Worm (Caenorhabditis elegans) whole organism, L4 larva: ENCODE results near the gene npp-18.

Experiments used
- D1046.2 ChIP-seq: fragments of 200-800 bp; sonication (Bioruptor generic); IDR thresholded peaks from 2 replicates; pipeline ENCODE4 v1.3.6; 2022; ENCODE audit warnings: missing genetic modification characterization, missing compliant biosample characterization
- F44E2.7 ChIP-seq: fragments of 200-800 bp; sonication (Bioruptor generic); IDR thresholded peaks from 2 replicates; pipeline ENCODE4 v2.1.2; 2022; ENCODE audit warnings: missing genetic modification characterization, missing compliant biosample characterization
- F49E8.2 ChIP-seq: sonication (generic microtip); optimal IDR thresholded peaks from 2 replicates; lab custom pipeline; 2016; ENCODE audit warnings: missing compliant biosample characterization, mild to moderate bottlenecking, missing genetic modification characterization, borderline replicate concordance
- T26A8.4 ChIP-seq: fragments of 200-800 bp; sonication (Bioruptor generic); IDR thresholded peaks from 2 replicates; pipeline ENCODE4 v1.3.6; 2022; ENCODE audit warnings: missing genetic modification characterization, missing compliant biosample characterization
- ZK337.2 ChIP-seq: fragments of 200-800 bp; sonication (Bioruptor generic); IDR thresholded peaks from 2 replicates; pipeline ENCODE4 v1.3.6; 2022; ENCODE audit warnings: missing genetic modification reagents, missing genetic modification characterization, missing compliant biosample characterization
- aha-1 ChIP-seq: fragments of 150-350 bp; peaks from one replicate; lab custom pipeline; 2014; ENCODE audit warnings: missing biosample characterization, missing genetic modification characterization
- aly-2 ChIP-seq: sonication (generic microtip); optimal IDR thresholded peaks from 2 replicates; lab custom pipeline; 2018; ENCODE audit warnings: missing biosample characterization, missing genetic modification characterization
- ceh-32 ChIP-seq: sonication (generic microtip); optimal IDR thresholded peaks from 2 replicates; lab custom pipeline; 2016; ENCODE audit warnings: mild to moderate bottlenecking, missing genetic modification characterization, missing compliant biosample characterization; ENCODE audit not compliant: poor library complexity
- ceh-62 ChIP-seq: sonication (generic microtip); optimal IDR thresholded peaks from 2 replicates; lab custom pipeline; 2017; ENCODE audit warnings: missing biosample characterization, missing genetic modification characterization
- ceh-82 ChIP-seq: sonication (generic microtip); optimal IDR thresholded peaks from 2 replicates; lab custom pipeline; 2017; ENCODE audit warnings: missing biosample characterization, missing genetic modification characterization
- ces-1 ChIP-seq: fragments of 150-350 bp; sonication (generic microtip); optimal IDR thresholded peaks from 4 replicates; lab custom pipeline; 2014; ENCODE audit warnings: missing biosample characterization, missing genetic modification reagents, missing genetic modification characterization
- daf-16 ChIP-seq, 3 experiments: sonication (generic microtip); optimal IDR thresholded peaks; 2 replicates each; lab custom pipeline; 2016 to 2017; ENCODE audit warnings: missing genetic modification characterization in 3 of 3, missing genetic modification reagents in 3 of 3, mild to moderate bottlenecking in 2 of 3, missing compliant biosample characterization in 2 of 3, missing biosample characterization in 1 of 3, moderate library complexity in 1 of 3
- daf-19 ChIP-seq: fragments of 200-800 bp; sonication (Bioruptor generic); conservative IDR thresholded peaks from 2 replicates; pipeline ENCODE4 v1.3.6; 2022; ENCODE audit warnings: missing genetic modification characterization, missing compliant biosample characterization
- daf-8 ChIP-seq: fragments of 200-800 bp; sonication (Bioruptor generic); IDR thresholded peaks from 2 replicates; pipeline ENCODE4 v1.3.6; 2022; ENCODE audit warnings: missing genetic modification characterization, missing compliant biosample characterization
- dpl-1 ChIP-seq: fragments of 150-350 bp; optimal IDR thresholded peaks from 2 replicates; lab custom pipeline; 2014; ENCODE audit warnings: missing biosample characterization, missing genetic modification reagents, missing genetic modification characterization
- duxl-1 ChIP-seq: sonication (generic microtip); optimal IDR thresholded peaks from 2 replicates; lab custom pipeline; 2016; ENCODE audit warnings: mild to moderate bottlenecking, missing genetic modification characterization, moderate library complexity, missing compliant biosample characterization; ENCODE audit not compliant: poor library complexity
- dve-1 ChIP-seq: sonication (generic microtip); optimal IDR thresholded peaks from 2 replicates; lab custom pipeline; 2017; ENCODE audit warnings: antibody characterized with exemption, mild to moderate bottlenecking, missing genetic modification characterization, missing compliant biosample characterization; ENCODE audit not compliant: insufficient read depth
- fkh-10 ChIP-seq: fragments of 150-350 bp; optimal IDR thresholded peaks from 2 replicates; lab custom pipeline; 2014; ENCODE audit warnings: missing biosample characterization, missing genetic modification reagents, missing genetic modification characterization
- gei-8 ChIP-seq: fragments of 200-800 bp; sonication (Bioruptor generic); optimal IDR thresholded peaks from 2 replicates; lab custom pipeline; 2018; ENCODE audit warnings: mild to moderate bottlenecking, missing genetic modification characterization, missing compliant biosample characterization
- hif-1 ChIP-seq, 2 experiments: sonication (generic microtip); optimal IDR thresholded peaks; 2 replicates each; lab custom pipeline; 2016 to 2017; ENCODE audit warnings: missing compliant biosample characterization in 2 of 2, missing genetic modification characterization in 2 of 2, missing genetic modification reagents in 2 of 2, missing genotype in 2 of 2, mild to moderate bottlenecking in 1 of 2
- hlh-30 ChIP-seq: sonication (generic microtip); optimal IDR thresholded peaks from 2 replicates; lab custom pipeline; 2017; ENCODE audit warnings: antibody characterized with exemption, mild to moderate bottlenecking, missing genetic modification characterization, missing compliant biosample characterization; ENCODE audit not compliant: insufficient read depth
- hmg-1.1 ChIP-seq: fragments of 200-800 bp; sonication (Bioruptor generic); IDR thresholded peaks from 2 replicates; pipeline ENCODE4 v1.3.6; 2022; ENCODE audit warnings: missing genetic modification reagents, missing genetic modification characterization, missing compliant biosample characterization
- lin-1 ChIP-seq: fragments of 200-800 bp; sonication (Bioruptor generic); IDR thresholded peaks from 2 replicates; pipeline ENCODE4 v1.3.6; 2022; ENCODE audit warnings: missing genetic modification reagents, missing genetic modification characterization, missing compliant biosample characterization
- lin-13 ChIP-seq: fragments of 150-350 bp; optimal IDR thresholded peaks from 2 replicates; lab custom pipeline; 2014; ENCODE audit warnings: missing biosample characterization, missing genetic modification reagents, missing genetic modification characterization
- lin-29 ChIP-seq: fragments of 200-800 bp; sonication (Bioruptor generic); IDR thresholded peaks from 2 replicates; pipeline ENCODE4 v1.3.6; 2022; ENCODE audit warnings: missing genetic modification reagents, missing genetic modification characterization, missing compliant biosample characterization
- lin-38 ChIP-seq: fragments of 200-800 bp; sonication (Bioruptor generic); IDR thresholded peaks from 2 replicates; pipeline ENCODE4 v1.3.6; 2022; ENCODE audit warnings: missing genetic modification reagents, missing genetic modification characterization, missing compliant biosample characterization
- lin-39 ChIP-seq: fragments of 150-350 bp; optimal IDR thresholded peaks from 2 replicates; lab custom pipeline; 2014; ENCODE audit warnings: missing biosample characterization, missing genetic modification reagents, missing genetic modification characterization
- lir-3 ChIP-seq: sonication (generic microtip); optimal IDR thresholded peaks from 2 replicates; lab custom pipeline; 2016; ENCODE audit warnings: mild to moderate bottlenecking, missing genetic modification characterization, missing compliant biosample characterization
- lsy-2 ChIP-seq, 2 experiments: fragments of 150-350 bp in 1 of 2; sonication (generic microtip) in 1 of 2; optimal IDR thresholded peaks; 2 replicates each; lab custom pipeline; 2014 to 2017; ENCODE audit warnings: missing biosample characterization in 2 of 2, missing genetic modification characterization in 2 of 2
- madf-5 ChIP-seq, 2 experiments: fragments of 200-800 bp; sonication (Bioruptor generic); IDR thresholded peaks; 2 replicates each; pipeline ENCODE4 v1.3.6; 2022; ENCODE audit warnings: missing compliant biosample characterization in 2 of 2, missing genetic modification characterization in 2 of 2
- madf-9 ChIP-seq: fragments of 200-800 bp; sonication (Bioruptor generic); conservative IDR thresholded peaks from 2 replicates; pipeline ENCODE4 v1.3.6; 2022; ENCODE audit warnings: missing genetic modification reagents, missing genetic modification characterization, missing compliant biosample characterization
- mdt-29 ChIP-seq: fragments of 200-800 bp; sonication (Bioruptor generic); IDR thresholded peaks from 2 replicates; pipeline ENCODE4 v1.3.6; 2022; ENCODE audit warnings: missing genetic modification reagents, missing genetic modification characterization, missing compliant biosample characterization
- mep-1 ChIP-seq: fragments of 150-350 bp; sonication (generic microtip); optimal IDR thresholded peaks from 3 replicates; lab custom pipeline; 2014; ENCODE audit warnings: missing biosample characterization, missing genetic modification characterization
- mes-2 ChIP-seq: sonication (generic microtip); optimal IDR thresholded peaks from 2 replicates; lab custom pipeline; 2016; ENCODE audit warnings: missing genotype, mild to moderate bottlenecking, missing genetic modification characterization, missing compliant biosample characterization; ENCODE audit not compliant: poor library complexity, severe bottlenecking
- nhr-10 ChIP-seq: fragments of 150-350 bp; optimal IDR thresholded peaks from 2 replicates; lab custom pipeline; 2014; ENCODE audit warnings: missing biosample characterization, missing genetic modification characterization
- nhr-237 ChIP-seq: sonication (generic microtip); optimal IDR thresholded peaks from 2 replicates; lab custom pipeline; 2017; ENCODE audit warnings: missing biosample characterization, missing genetic modification characterization
- nhr-25 ChIP-seq: sonication (generic microtip); optimal IDR thresholded peaks from 2 replicates; lab custom pipeline; 2017; ENCODE audit warnings: missing genetic modification characterization, mild to moderate bottlenecking, missing compliant biosample characterization, antibody characterized with exemption, moderate library complexity, borderline replicate concordance; ENCODE audit not compliant: insufficient read depth
- nhr-28 ChIP-seq: fragments of 150-350 bp; optimal IDR thresholded peaks from 2 replicates; lab custom pipeline; 2014; ENCODE audit warnings: missing biosample characterization, missing genetic modification characterization
- nhr-41 ChIP-seq: fragments of 200-800 bp; sonication (Bioruptor generic); IDR thresholded peaks from 2 replicates; pipeline ENCODE4 v1.3.6; 2022; ENCODE audit warnings: missing genetic modification reagents, missing genetic modification characterization, missing compliant biosample characterization
- nhr-42 ChIP-seq: fragments of 200-800 bp; sonication (Bioruptor generic); IDR thresholded peaks from 2 replicates; pipeline ENCODE4 v1.3.6; 2022; ENCODE audit warnings: missing genetic modification characterization, missing compliant biosample characterization
- nhr-76 ChIP-seq: fragments of 150-350 bp; optimal IDR thresholded peaks from 2 replicates; lab custom pipeline; 2014; ENCODE audit warnings: missing biosample characterization, missing genetic modification characterization
- nhr-77 ChIP-seq: fragments of 150-350 bp; optimal IDR thresholded peaks from 2 replicates; lab custom pipeline; 2014; ENCODE audit warnings: missing biosample characterization, missing genetic modification characterization
- saeg-2 ChIP-seq: fragments of 200-800 bp; sonication (Bioruptor generic); IDR thresholded peaks from 2 replicates; pipeline ENCODE4 v1.3.6; 2022; ENCODE audit warnings: missing genetic modification reagents, missing genetic modification characterization, missing compliant biosample characterization
- unc-130 ChIP-seq: sonication (generic microtip); optimal IDR thresholded peaks from 2 replicates; lab custom pipeline; 2016; ENCODE audit warnings: missing genetic modification reagents, missing genetic modification characterization, missing compliant biosample characterization
- unc-62 ChIP-seq, 3 experiments: fragments of 150-350 bp in 1 of 3; sonication (generic microtip); optimal IDR thresholded peaks in 2 of 3; peaks in 1 of 3; 1 replicate in 1 of 3; 2 replicates in 2 of 3; lab custom pipeline; 2014 to 2017; ENCODE audit warnings: missing biosample characterization in 3 of 3, missing genetic modification characterization in 3 of 3, missing genetic modification reagents in 3 of 3, missing genotype in 1 of 3
- zag-1 ChIP-seq: fragments of 150-350 bp; optimal IDR thresholded peaks from 2 replicates; lab custom pipeline; 2014; ENCODE audit warnings: missing biosample characterization, missing genetic modification characterization
- zfp-2 ChIP-seq: sonication (generic microtip); optimal IDR thresholded peaks from 2 replicates; lab custom pipeline; 2016; ENCODE audit warnings: mild to moderate bottlenecking, missing genetic modification characterization, missing compliant biosample characterization
- zfp-3 ChIP-seq: fragments of 200-800 bp; sonication (Bioruptor generic); conservative IDR thresholded peaks from 2 replicates; pipeline ENCODE4 v1.3.6; 2022; ENCODE audit warnings: missing genetic modification reagents, missing genetic modification characterization, missing compliant biosample characterization
- zip-11 ChIP-seq: fragments of 200-800 bp; sonication (Bioruptor generic); IDR thresholded peaks from 2 replicates; pipeline ENCODE4 v1.3.6; 2022; ENCODE audit warnings: missing genetic modification characterization, missing compliant biosample characterization

npp-18 gene

ce11 chrIII:13310552-13310951, 13.9 kb downstream of the npp-18 start (continued):
- TF ChIP-seq ceh-62 (tag; lab: Kevin White, UChicago) (no peak), F44E2.7 (no peak), ceh-32 (tag; lab: Kevin White, UChicago) (no peak), aly-2 (tag; lab: Kevin White, UChicago) (no peak), saeg-2 (GFP tag; lab: Robert Waterston, UW) (no peak), zag-1 (tag; lab: Kevin White, UChicago) (no peak), gei-8 (no peak), T26A8.4 (GFP tag; lab: Robert Waterston, UW) (no peak), lin-1 (GFP tag; lab: Robert Waterston, UW) (no peak), lin-29 (GFP tag; lab: Robert Waterston, UW) (no peak), nhr-237 (no peak), dve-1 (peak; percentile 66), hif-1 (tag; optimal IDR thresholded peaks at IDR 0.05; lab: Kevin White, UChicago) (no peak), duxl-1 (tag; lab: Kevin White, UChicago) (no peak), F49E8.2 (tag; lab: Kevin White, UChicago) (no peak), madf-5 (GFP tag; IDR thresholded peaks at IDR 0.05; lab: Robert Waterston, UW) (no peak), lin-39 (tag; lab: Kevin White, UChicago) (no peak), fkh-10 (GFP tag; lab: Kevin White, UChicago) (no peak), nhr-41 (no peak), nhr-28 (tag; lab: Kevin White, UChicago) (peak; percentile 40), daf-16 (GFP tag; optimal IDR thresholded peaks at IDR 0.05; lab: Kevin White, UChicago) (no peak), daf-16 (tag; optimal IDR thresholded peaks at IDR 0.05; lab: Kevin White, UChicago) (peak; percentile 83), zfp-3 (no peak), D1046.2 (GFP tag; lab: Robert Waterston, UW) (no peak), zfp-2 (no peak), madf-9 (GFP tag; lab: Robert Waterston, UW) (no peak), nhr-76 (tag; lab: Kevin White, UChicago) (no peak), ceh-82 (tag; lab: Kevin White, UChicago) (no peak), mes-2 (tag; lab: Kevin White, UChicago) (no peak), daf-8 (no peak), daf-19 (GFP tag; lab: Robert Waterston, UW) (no peak), unc-130 (GFP tag; lab: Kevin White, UChicago) (no peak), lir-3 (tag; lab: Kevin White, UChicago) (no peak), mep-1 (peak; percentile 6), hlh-30 (tag; lab: Kevin White, UChicago) (peak; percentile 69), lin-38 (GFP tag; lab: Robert Waterston, UW) (no peak), ces-1 (no peak), nhr-77 (tag; lab: Kevin White, UChicago) (peak; percentile 67), ZK337.2 (GFP tag; lab: Robert Waterston, UW) (no peak), zip-11 (GFP tag; lab: Robert Waterston, UW) (no peak), lin-13 (GFP tag; lab: Kevin White, UChicago) (no peak), aha-1 (tag; lab: Kevin White, UChicago) (no peak)

- peak; percentile 65 for TF ChIP-seq lin-38 (GFP tag; lab: Robert Waterston, UW)
- no peak for TF ChIP-seq hmg-1.1 (GFP tag; lab: Robert Waterston, UW)
- peak in 1 of 2 experiments; percentile 55 for TF ChIP-seq lsy-2 (tag; optimal IDR thresholded peaks at IDR 0.05; lab: Kevin White, UChicago)
- peak; percentile 11 for TF ChIP-seq nhr-28 (tag; lab: Kevin White, UChicago)
- no peak for TF ChIP-seq nhr-10 (tag; lab: Kevin White, UChicago)
- peak; percentile 27 for TF ChIP-seq hlh-30 (tag; lab: Kevin White, UChicago)
- TF ChIP-seq hif-1 (tag; optimal IDR thresholded peaks at IDR 0.05; lab: Kevin White, UChicago): no peak
- TF ChIP-seq nhr-42 (GFP tag; lab: Robert Waterston, UW): no peak
- no peak for TF ChIP-seq daf-8
- TF ChIP-seq nhr-25 (tag; lab: Kevin White, UChicago): no peak
- peak; percentile 8 for TF ChIP-seq dve-1
- TF ChIP-seq dpl-1 (GFP tag; lab: Kevin White, UChicago): peak; percentile 54
- no peak for TF ChIP-seq unc-62 (GFP tag; optimal IDR thresholded peaks at IDR 0.05 in 1 of 2; lab: Kevin White, UChicago)
- no peak for TF ChIP-seq unc-62 (tag; optimal IDR thresholded peaks at IDR 0.05; lab: Kevin White, UChicago)
- TF ChIP-seq ces-1: no peak
- TF ChIP-seq mep-1: peak; percentile 7
- TF ChIP-seq mdt-29 (GFP tag; lab: Robert Waterston, UW): no peak
- TF ChIP-seq, all 104 proteins: peak for 7
Observed at ce11 chrIII:13313788-13314187, 17.1 kb downstream of the npp-18 start, which contains the start of gene Y43F4B.10. Gene Y43F4B.10, plus strand, starts transcription at chrIII:13314068.
